Worm (Caenorhabditis elegans): ENCODE data around the gene ints-2.
"Not testable (repeated sequence)": the region's sequence is repeated elsewhere in the genome, so short reads cannot be mapped to it uniquely, and the experiment has no call there.

ce11 chrV:14237447-14237846, 52.0 kb downstream of the ints-2 start:
- TF ChIP-seq cog-1 (tag; optimal IDR thresholded peaks at IDR 0.05); med-1 (GFP tag; optimal IDR thresholded peaks at IDR 0.05; ENCODE audit: insufficient read depth); klf-2 (GFP tag; conservative IDR thresholded peaks at IDR 0.05): not testable (repeated sequence)

Measured in whole organism, midembryonic.